Worm (Caenorhabditis elegans): ENCODE results near the gene mtre-1.

DNA sequence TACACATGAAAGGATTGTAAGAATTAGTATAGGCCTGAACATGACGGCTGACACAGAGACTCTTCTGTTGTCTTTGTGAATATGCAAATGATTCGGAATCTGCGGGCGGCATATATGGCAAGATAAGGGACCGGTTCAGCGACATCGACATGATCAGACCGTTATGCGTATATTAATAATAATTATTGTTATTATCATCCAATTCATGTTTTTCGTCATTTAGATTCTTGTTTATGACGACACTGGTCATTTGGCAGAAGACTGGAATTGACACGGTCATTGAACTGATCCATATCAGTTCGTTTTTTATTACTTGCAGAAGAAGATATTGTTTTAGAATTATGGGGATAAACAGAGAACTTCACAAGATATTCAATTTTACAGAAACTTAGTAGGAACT lies at the start of gene mtre-1:
- TF ChIP-seq ztf-11 (tag; optimal IDR thresholded peaks at IDR 0.05): no peak
- no peak for TF ChIP-seq blmp-1 (tag; optimal IDR thresholded peaks at IDR 0.05; ENCODE audit: insufficient read depth)
- TF ChIP-seq nhr-10 (tag; optimal IDR thresholded peaks at IDR 0.05): no peak
- no peak for TF ChIP-seq nhr-237 (tag; optimal IDR thresholded peaks at IDR 0.05)
- no peak for TF ChIP-seq zag-1 (tag; optimal IDR thresholded peaks at IDR 0.05)
- TF ChIP-seq snpc-4 (tag; optimal IDR thresholded peaks at IDR 0.05): no peak
- TF ChIP-seq unc-62 (GFP tag; optimal IDR thresholded peaks at IDR 0.05): no peak
- no peak for TF ChIP-seq ceh-82 (tag; optimal IDR thresholded peaks at IDR 0.05)
- TF ChIP-seq elt-1 (tag; optimal IDR thresholded peaks at IDR 0.05): no peak
- TF ChIP-seq C34F6.9 (tag; optimal IDR thresholded peaks at IDR 0.05): no peak
- no peak for TF ChIP-seq dmd-4 (tag; optimal IDR thresholded peaks at IDR 0.05)
- TF ChIP-seq mdl-1 (tag; optimal IDR thresholded peaks at IDR 0.05): no peak

Data from whole organism, L2 larva.